Fruit fly (Drosophila melanogaster): ENCODE results near the gene Sap-r.

The Sap-r gene

dm6 chr3R:30887711-30888549 lies 932 bp downstream of the Sap-r start (continued):
- TF ChIP-seq psq (GFP tag; optimal IDR thresholded peaks at IDR 0.05) (peak; percentile 63), Hr78 (GFP tag; optimal IDR thresholded peaks at IDR 0.05) (no peak), pan (optimal IDR thresholded peaks at IDR 0.05) (no peak), OdsH (GFP tag; optimal IDR thresholded peaks at IDR 0.05) (peak; percentile 81), brk (GFP tag; optimal IDR thresholded peaks at IDR 0.05) (no peak), br (GFP tag; optimal IDR thresholded peaks at IDR 0.05) (peak; percentile 84), CG9705 (GFP tag; optimal IDR thresholded peaks at IDR 0.05) (peak; percentile 60), sage (GFP tag; optimal IDR thresholded peaks at IDR 0.05) (peak; percentile 21), Hnf4 (GFP tag; optimal IDR thresholded peaks at IDR 0.05) (peak; percentile 83), sv (GFP tag; optimal IDR thresholded peaks at IDR 0.05) (no peak), HLH106 (tag; optimal IDR thresholded peaks at IDR 0.05) (peak; percentile 86), CG32264 (GFP tag; optimal IDR thresholded peaks at IDR 0.05) (peak; percentile 66), rgr (GFP tag; optimal IDR thresholded peaks at IDR 0.05) (peak; percentile 90), N (GFP tag; optimal IDR thresholded peaks at IDR 0.05) (no peak)

- TF ChIP-seq Hr83 (GFP tag; optimal IDR thresholded peaks at IDR 0.05; ENCODE audit: poor library complexity, severe bottlenecking) (no peak), CG32264 (GFP tag; optimal IDR thresholded peaks at IDR 0.05) (no peak)
These were observed 1.6 kb downstream of the Sap-r start for dm6 chr3R:30887302-30887701.

DNA sequence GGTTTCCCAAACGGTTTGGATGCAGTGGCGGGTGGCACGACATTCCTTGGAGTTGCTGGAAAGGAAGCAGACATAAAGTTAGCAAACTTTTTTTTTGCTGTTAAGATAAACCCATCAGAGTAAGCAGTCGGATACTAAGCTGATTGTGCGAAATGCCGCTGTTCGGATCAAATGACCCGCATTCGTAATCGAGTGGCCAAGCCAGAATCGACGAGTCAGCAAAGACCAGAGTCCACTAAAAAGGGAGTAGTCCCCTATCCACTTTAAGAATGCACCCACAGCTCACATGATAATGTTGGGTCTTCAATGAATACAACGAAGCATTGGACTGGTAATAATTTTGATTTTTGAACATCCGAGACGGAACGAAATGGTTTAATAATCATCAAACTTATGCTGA lies 2.0 kb downstream of the Sap-r start:
- TF ChIP-seq Hr78 (GFP tag; optimal IDR thresholded peaks at IDR 0.05) (no peak), Myc (optimal IDR thresholded peaks at IDR 0.05) (no peak), h (GFP tag; optimal IDR thresholded peaks at IDR 0.05) (no peak), fru (GFP tag; optimal IDR thresholded peaks at IDR 0.05) (no peak), dl (GFP tag; optimal IDR thresholded peaks at IDR 0.05; ENCODE audit: insufficient read depth in 1 of 2, partially characterized antibody in 2 of 2) (no peak), dmrt93B (GFP tag; optimal IDR thresholded peaks at IDR 0.05) (no peak), ey (GFP tag; optimal IDR thresholded peaks at IDR 0.05) (no peak), GATAd (GFP tag; optimal IDR thresholded peaks at IDR 0.05) (no peak), jim (GFP tag; optimal IDR thresholded peaks at IDR 0.05) (no peak), tai (GFP tag; optimal IDR thresholded peaks at IDR 0.05) (no peak), Abd-B (GFP tag; optimal IDR thresholded peaks at IDR 0.05) (no peak), Dif (GFP tag; optimal IDR thresholded peaks at IDR 0.05; ENCODE audit: partially characterized antibody) (no peak), sv (GFP tag; optimal IDR thresholded peaks at IDR 0.05) (no peak), OdsH (GFP tag; optimal IDR thresholded peaks at IDR 0.05) (no peak)

- TF ChIP-seq Rel (GFP tag; optimal IDR thresholded peaks at IDR 0.05) = no peak
- TF ChIP-seq Rel (tag; optimal IDR thresholded peaks at IDR 0.05) = no peak
- TF ChIP-seq jim (GFP tag; optimal IDR thresholded peaks at IDR 0.05) = no peak
These were observed 5.5 kb downstream of the Sap-r start, which contains the start of gene CG15547 for dm6 chr3R:30883403-30883802. CG15547 (minus strand) TSS chr3R:30883503.

- no peak for TF ChIP-seq woc (GFP tag; optimal IDR thresholded peaks at IDR 0.05)
- TF ChIP-seq dl (GFP tag; optimal IDR thresholded peaks at IDR 0.05; ENCODE audit: insufficient read depth in 1 of 2, partially characterized antibody in 2 of 2) = no peak
- no peak for TF ChIP-seq Hr83 (GFP tag; optimal IDR thresholded peaks at IDR 0.05; ENCODE audit: poor library complexity, severe bottlenecking)
These were observed 8.0 kb downstream of the Sap-r start, which contains the start of gene CG12071 for dm6 chr3R:30880894-30881293. CG12071 (minus strand) TSS chr3R:30881027.

dm6 chr3R:30880024-30880423 lies 8.8 kb downstream of the Sap-r start:
- no peak for TF ChIP-seq sv (GFP tag; optimal IDR thresholded peaks at IDR 0.05)
- TF ChIP-seq Jra (GFP tag; optimal IDR thresholded peaks at IDR 0.05) = no peak
- no peak for TF ChIP-seq lola (GFP tag; optimal IDR thresholded peaks at IDR 0.05)
- TF ChIP-seq Hr83 (GFP tag; optimal IDR thresholded peaks at IDR 0.05; ENCODE audit: poor library complexity, severe bottlenecking) = no peak
- no peak for TF ChIP-seq dmrt93B (GFP tag; optimal IDR thresholded peaks at IDR 0.05)
- TF ChIP-seq Dif (GFP tag; optimal IDR thresholded peaks at IDR 0.05; ENCODE audit: partially characterized antibody) = no peak
- no peak for TF ChIP-seq foxo (GFP tag; optimal IDR thresholded peaks at IDR 0.05)
- TF ChIP-seq ey (GFP tag; optimal IDR thresholded peaks at IDR 0.05) = no peak
- no peak for TF ChIP-seq Abd-B (GFP tag; optimal IDR thresholded peaks at IDR 0.05)

Measured in whole organism, wandering third instar larva.